Fruit fly (Drosophila melanogaster): Measurements from ENCODE around the gene Rac1.
A peak's percentile ranks its signal among the peaks of the same experiment; 100 is the strongest.

Rac1 gene

DNA sequence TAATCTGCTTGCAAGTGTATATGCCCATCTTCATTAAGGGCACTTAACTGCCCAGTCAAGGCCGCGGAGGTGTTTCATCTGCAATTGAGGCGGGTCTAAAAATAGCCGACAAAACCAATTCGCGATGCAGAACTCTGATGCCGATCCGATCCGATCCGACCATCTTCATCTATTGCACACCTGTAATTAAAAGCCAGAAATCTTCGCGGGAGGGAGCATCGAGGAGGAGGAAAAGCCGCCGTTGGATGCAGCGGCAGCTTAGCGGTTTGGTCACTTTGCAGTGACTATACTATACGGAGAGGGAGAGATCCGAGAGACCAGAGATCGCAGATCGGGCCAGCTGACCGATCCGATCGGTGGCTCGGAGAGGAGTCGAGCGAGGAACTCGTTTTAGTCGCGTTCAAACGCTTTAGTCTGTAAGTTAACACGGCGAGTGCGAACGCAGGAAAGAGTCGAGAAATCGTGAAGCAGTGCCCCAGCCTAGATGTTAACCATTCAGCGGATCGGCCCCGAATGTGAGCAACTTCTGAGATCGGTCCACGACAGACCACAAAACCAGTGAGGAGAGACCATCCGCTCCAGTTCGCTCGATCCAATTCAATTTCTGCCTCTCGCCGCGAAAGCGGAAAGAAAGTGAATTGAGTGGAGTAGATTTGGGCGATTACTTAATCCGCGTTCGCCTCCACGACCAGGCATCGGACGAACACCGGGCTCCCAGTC, 46.3 kb downstream of the Rac1 start, which contains the start of gene tfc (continued):
- TF ChIP-seq Asciz (GFP tag; optimal IDR thresholded peaks at IDR 0.05) (no peak), croc (GFP tag; conservative IDR thresholded peaks at IDR 0.05) (no peak), CG3281 (GFP tag; optimal IDR thresholded peaks at IDR 0.05) (no peak), Drgx (GFP tag; IDR thresholded peaks at IDR 0.05) (0 out of 2 replicates have a peak, but pooled peaks have one; percentile 33), chinmo (GFP tag; IDR thresholded peaks at IDR 0.05; ENCODE audit: partially characterized antibody) (peak; percentile 86; the same call in 2 of the 4 replicates), zen2 (GFP tag; IDR thresholded peaks at IDR 0.05; ENCODE audit: partially characterized antibody) (0 out of 3 replicates have a peak, but pooled peaks have one; percentile 19), amos (GFP tag; IDR thresholded peaks at IDR 0.05; ENCODE audit: partially characterized antibody) (no peak), nerfin-2 (GFP tag; IDR thresholded peaks at IDR 0.05; ENCODE audit: partially characterized antibody) (no peak), CG1602 (GFP tag; optimal IDR thresholded peaks at IDR 0.05) (no peak), Tbp (GFP tag; optimal IDR thresholded peaks at IDR 0.05) (no peak), Hr3 (GFP tag; optimal IDR thresholded peaks at IDR 0.05) (no peak), Hey (tag; optimal IDR thresholded peaks at IDR 0.05) (no peak), cg (GFP tag; optimal IDR thresholded peaks at IDR 0.05) (no peak), CG10654 (GFP tag; optimal IDR thresholded peaks at IDR 0.05) (no peak), Fer1 (GFP tag; optimal IDR thresholded peaks at IDR 0.05) (no peak), CG5180 (GFP tag; optimal IDR thresholded peaks at IDR 0.05) (peak; percentile 83), CG7963 (GFP tag; IDR thresholded peaks at IDR 0.05; ENCODE audit: partially characterized antibody) (no peak), Deaf1 (tag; optimal IDR thresholded peaks at IDR 0.05) (peak; percentile 90), ems (GFP tag; optimal IDR thresholded peaks at IDR 0.05) (no peak), run (tag; optimal IDR thresholded peaks at IDR 0.05) (no peak), CG17912 (GFP tag; optimal IDR thresholded peaks at IDR 0.05) (no peak), CG7839 (tag; optimal IDR thresholded peaks at IDR 0.05) (no peak), da (GFP tag; optimal IDR thresholded peaks at IDR 0.05) (no peak), CG10366 (GFP tag; IDR thresholded peaks at IDR 0.05) (no peak), trem (tag; optimal IDR thresholded peaks at IDR 0.05) (no peak), CG1024 (GFP tag; IDR thresholded peaks at IDR 0.05) (no peak), CG13287 (GFP tag; IDR thresholded peaks at IDR 0.05; ENCODE audit: partially characterized antibody) (0 out of 2 replicates have a peak, but pooled peaks have one; percentile 20), odd (GFP tag; optimal IDR thresholded peaks at IDR 0.05) (peak; percentile 6), ase (GFP tag; IDR thresholded peaks at IDR 0.05) (no peak)

DNA sequence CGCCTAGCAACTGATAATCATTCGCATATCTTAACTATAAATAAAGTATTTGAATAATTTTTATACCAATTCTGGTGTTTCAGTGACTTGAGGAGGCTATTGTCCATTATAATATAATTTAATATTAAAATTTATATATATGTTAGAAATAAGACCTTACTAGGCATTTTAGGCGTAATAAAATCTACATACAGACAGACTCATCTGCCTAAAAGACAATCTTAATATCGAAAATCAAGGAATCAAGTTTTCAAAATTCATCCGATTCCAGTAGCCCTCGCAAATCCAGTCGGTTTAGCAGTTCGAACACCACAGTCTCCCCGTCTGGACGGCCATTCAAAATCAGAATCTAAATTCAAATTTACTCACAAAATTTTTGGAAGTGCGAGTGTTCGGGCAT, 50.8 kb downstream of the Rac1 start, which contains the start of the genes CG9130 and CG9133:
Gene CG9130, plus strand, starts transcription at position 301 of the 400 bp plus-strand sequence.
Gene CG9133, plus strand, starts transcription at position 301 of the 400 bp plus-strand sequence.
- no peak for TF ChIP-seq CG10274 (GFP tag; optimal IDR thresholded peaks at IDR 0.05)
- no peak for TF ChIP-seq otp (GFP tag; IDR thresholded peaks at IDR 0.05)
- TF ChIP-seq gt (GFP tag; IDR thresholded peaks at IDR 0.05), result no peak
- TF ChIP-seq gsb (GFP tag; IDR thresholded peaks at IDR 0.05), result no peak
- no peak for TF ChIP-seq gsb-n (tag; optimal IDR thresholded peaks at IDR 0.05)
- TF ChIP-seq CTCF (GFP tag; optimal IDR thresholded peaks at IDR 0.05), result no peak
- no peak for TF ChIP-seq sr (GFP tag; IDR thresholded peaks at IDR 0.05)
- no peak for TF ChIP-seq Fer2 (tag; optimal IDR thresholded peaks at IDR 0.05)
- TF ChIP-seq CG8089 (GFP tag; optimal IDR thresholded peaks at IDR 0.05), result no peak
- TF ChIP-seq prd (optimal IDR thresholded peaks at IDR 0.05), result no peak
- TF ChIP-seq prd (GFP tag; IDR thresholded peaks at IDR 0.05), result no peak

All from whole organism, embryonic.